Worm (Caenorhabditis elegans): ENCODE data around the gene ssp-33.
A peak's percentile ranks its signal among the peaks of the same experiment; 100 is the strongest.

The ssp-33 gene

ce11 chrV:14689060-14689750, 22.0 kb upstream of the ssp-33 start, which contains the start of gene gasr-8:
gasr-8 (plus strand) TSS chrV:14689110.
- TF ChIP-seq hmbx-1 (tag; optimal IDR thresholded peaks at IDR 0.05) (no peak), ama-1 (optimal IDR thresholded peaks at IDR 0.05) (no peak), tbx-11 (GFP tag; IDR thresholded peaks at IDR 0.05) (peak; percentile 73; the same call in 1 of the 2 replicates), scrt-1 (GFP tag; IDR thresholded peaks at IDR 0.05) (0 out of 2 replicates have a peak, but pooled peaks have one; percentile 72), B0310.2 (tag; optimal IDR thresholded peaks at IDR 0.05) (peak; percentile 43), ceh-36 (tag; optimal IDR thresholded peaks at IDR 0.05) (no peak), hmg-4 (GFP tag; optimal IDR thresholded peaks at IDR 0.05) (peak; percentile 26), tbx-37 (GFP tag; conservative IDR thresholded peaks at IDR 0.05) (peak; percentile 64), hnd-1 (tag; optimal IDR thresholded peaks at IDR 0.05) (peak; percentile 32), F13C5.2 (tag; optimal IDR thresholded peaks at IDR 0.05) (no peak), sea-1 (GFP tag; conservative IDR thresholded peaks at IDR 0.05) (peak; percentile 79), ceh-13 (GFP tag; optimal IDR thresholded peaks at IDR 0.05) (peak; percentile 58), pes-1 (GFP tag; IDR thresholded peaks at IDR 0.05) (peak; percentile 84), tra-4 (tag; optimal IDR thresholded peaks at IDR 0.05) (peak; percentile 40), flt-1 (GFP tag; IDR thresholded peaks at IDR 0.05) (peak; percentile 84), ets-7 (tag; optimal IDR thresholded peaks at IDR 0.05) (no peak), aly-1 (tag; optimal IDR thresholded peaks at IDR 0.05) (peak; percentile 57)

DNA sequence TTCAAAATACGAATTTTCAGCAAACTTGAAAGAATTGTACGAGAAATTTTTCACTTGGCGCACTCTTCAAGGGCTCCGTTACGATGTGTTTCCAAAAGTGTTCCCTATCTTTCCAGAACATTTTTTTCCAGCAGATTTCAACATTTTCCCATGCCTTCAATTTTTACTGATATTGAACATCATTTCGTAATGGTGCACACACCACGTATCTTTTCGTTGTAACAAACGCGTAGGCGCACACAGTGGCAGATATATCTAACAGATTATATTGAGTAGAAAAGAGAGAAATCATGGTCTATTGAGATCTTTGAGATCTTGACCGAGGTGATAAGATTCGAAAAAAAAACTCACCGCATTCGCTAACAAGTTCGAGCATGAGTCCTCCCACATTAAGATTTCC, 15.5 kb upstream of the ssp-33 start:
- TF ChIP-seq tbx-11 (GFP tag; IDR thresholded peaks at IDR 0.05): no peak
- TF ChIP-seq ceh-13 (GFP tag; optimal IDR thresholded peaks at IDR 0.05): no peak
- no peak for TF ChIP-seq ama-1 (optimal IDR thresholded peaks at IDR 0.05)
- no peak for TF ChIP-seq B0310.2 (tag; optimal IDR thresholded peaks at IDR 0.05)
- TF ChIP-seq ceh-36 (tag; optimal IDR thresholded peaks at IDR 0.05): no peak
- TF ChIP-seq tra-4 (tag; optimal IDR thresholded peaks at IDR 0.05): no peak
- TF ChIP-seq flt-1 (GFP tag; IDR thresholded peaks at IDR 0.05): no peak
- no peak for TF ChIP-seq hmg-4 (GFP tag; optimal IDR thresholded peaks at IDR 0.05)
- TF ChIP-seq hmbx-1 (tag; optimal IDR thresholded peaks at IDR 0.05): no peak
- no peak for TF ChIP-seq F13C5.2 (tag; optimal IDR thresholded peaks at IDR 0.05)
- TF ChIP-seq sea-1 (GFP tag; conservative IDR thresholded peaks at IDR 0.05): no peak
- TF ChIP-seq tbx-37 (GFP tag; conservative IDR thresholded peaks at IDR 0.05): no peak

- TF ChIP-seq ets-7 (tag; optimal IDR thresholded peaks at IDR 0.05) (peak; percentile 45), scrt-1 (GFP tag; IDR thresholded peaks at IDR 0.05) (no peak), F13C5.2 (tag; optimal IDR thresholded peaks at IDR 0.05) (peak; percentile 79), tbx-11 (GFP tag; IDR thresholded peaks at IDR 0.05) (0 out of 2 replicates have a peak, but pooled peaks have one; percentile 12), tra-4 (tag; optimal IDR thresholded peaks at IDR 0.05) (no peak), ceh-36 (tag; optimal IDR thresholded peaks at IDR 0.05) (no peak), aly-1 (tag; optimal IDR thresholded peaks at IDR 0.05) (peak; percentile 87), sea-1 (GFP tag; conservative IDR thresholded peaks at IDR 0.05) (no peak), flt-1 (GFP tag; IDR thresholded peaks at IDR 0.05) (no peak), ceh-13 (GFP tag; optimal IDR thresholded peaks at IDR 0.05) (no peak), hmg-4 (GFP tag; optimal IDR thresholded peaks at IDR 0.05) (peak; percentile 91), hnd-1 (tag; optimal IDR thresholded peaks at IDR 0.05) (no peak), tbx-37 (GFP tag; conservative IDR thresholded peaks at IDR 0.05) (0 out of 2 replicates have a peak, but pooled peaks have one; percentile 4), hmbx-1 (tag; optimal IDR thresholded peaks at IDR 0.05) (no peak), pes-1 (GFP tag; IDR thresholded peaks at IDR 0.05) (no peak; the same call in 1 of the 2 replicates), B0310.2 (tag; optimal IDR thresholded peaks at IDR 0.05) (no peak)
These were observed 14.4 kb upstream of the ssp-33 start, which contains the start of gene unc-112 for ce11 chrV:14696604-14697307. unc-112 (minus strand) TSS chrV:14696654.

DNA sequence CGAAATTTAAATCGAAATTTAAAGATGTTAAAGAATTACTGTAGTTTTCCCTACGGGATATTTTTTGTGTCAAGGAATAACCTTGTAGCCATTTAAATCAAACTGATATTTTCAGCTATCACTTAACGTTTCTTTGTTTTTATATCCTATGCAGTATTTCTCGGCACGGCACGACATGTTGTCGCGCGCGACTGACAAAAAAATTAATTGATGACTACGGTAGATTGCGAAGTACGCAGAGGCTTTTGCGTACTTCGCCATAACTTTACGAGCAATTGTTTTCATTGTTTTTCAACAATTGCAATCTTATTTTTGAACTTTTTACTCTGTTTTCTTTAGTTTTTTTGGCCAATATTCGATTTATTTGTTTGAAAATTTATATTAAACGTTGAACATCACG, 13.2 kb upstream of the ssp-33 start:
- TF ChIP-seq tbx-11 (GFP tag; IDR thresholded peaks at IDR 0.05): no peak

- TF ChIP-seq scrt-1 (GFP tag; IDR thresholded peaks at IDR 0.05): no peak
- TF ChIP-seq F13C5.2 (tag; optimal IDR thresholded peaks at IDR 0.05): no peak
- no peak for TF ChIP-seq hmg-4 (GFP tag; optimal IDR thresholded peaks at IDR 0.05)
- no peak for TF ChIP-seq hmbx-1 (tag; optimal IDR thresholded peaks at IDR 0.05)
These were observed 12.5 kb upstream of the ssp-33 start, which contains the start of gene set-5 for ce11 chrV:14698666-14699065. set-5 (plus strand) TSS chrV:14698966.

DNA sequence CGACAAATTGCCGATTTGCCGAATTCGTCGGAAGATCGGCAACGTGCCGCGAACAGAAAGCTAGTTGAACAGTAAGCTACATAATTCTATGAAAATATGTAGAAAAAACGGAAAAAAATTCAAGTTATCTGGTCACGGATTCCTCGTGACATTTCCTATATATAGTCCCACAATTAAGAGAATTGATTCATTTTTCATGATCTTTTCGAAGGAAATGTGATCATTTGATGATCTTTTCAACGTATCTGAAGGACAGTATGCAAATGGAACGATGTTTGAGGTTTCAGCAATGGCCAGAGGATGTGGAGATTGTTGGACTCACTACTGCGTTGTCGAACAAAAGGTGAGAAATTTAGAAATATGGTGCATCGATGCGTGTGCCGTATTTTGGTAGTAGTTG, 3.2 kb upstream of the ssp-33 start, which contains the start of gene R08A2.9:
R08A2.9 (plus strand) TSS at position 301 of the 400 bp plus-strand sequence.
- TF ChIP-seq hnd-1 (tag; optimal IDR thresholded peaks at IDR 0.05) (no peak), flt-1 (GFP tag; IDR thresholded peaks at IDR 0.05) (no peak), tbx-11 (GFP tag; IDR thresholded peaks at IDR 0.05) (no peak), ets-7 (tag; optimal IDR thresholded peaks at IDR 0.05) (no peak), hmg-4 (GFP tag; optimal IDR thresholded peaks at IDR 0.05) (no peak), pes-1 (GFP tag; IDR thresholded peaks at IDR 0.05) (no peak), scrt-1 (GFP tag; IDR thresholded peaks at IDR 0.05) (no peak), F13C5.2 (tag; optimal IDR thresholded peaks at IDR 0.05) (no peak), tbx-37 (GFP tag; conservative IDR thresholded peaks at IDR 0.05) (no peak), hmbx-1 (tag; optimal IDR thresholded peaks at IDR 0.05) (no peak), ceh-36 (tag; optimal IDR thresholded peaks at IDR 0.05) (no peak), B0310.2 (tag; optimal IDR thresholded peaks at IDR 0.05) (no peak)

- no peak for TF ChIP-seq ceh-13 (GFP tag; optimal IDR thresholded peaks at IDR 0.05)
- TF ChIP-seq tbx-37 (GFP tag; conservative IDR thresholded peaks at IDR 0.05): no peak
- no peak for TF ChIP-seq ets-7 (tag; optimal IDR thresholded peaks at IDR 0.05)
- no peak for TF ChIP-seq pes-1 (GFP tag; IDR thresholded peaks at IDR 0.05)
- no peak for TF ChIP-seq tbx-11 (GFP tag; IDR thresholded peaks at IDR 0.05)
- no peak for TF ChIP-seq aly-1 (tag; optimal IDR thresholded peaks at IDR 0.05)
- no peak for TF ChIP-seq scrt-1 (GFP tag; IDR thresholded peaks at IDR 0.05)
- TF ChIP-seq tra-4 (tag; optimal IDR thresholded peaks at IDR 0.05): no peak
- no peak for TF ChIP-seq sea-1 (GFP tag; conservative IDR thresholded peaks at IDR 0.05)
- no peak for TF ChIP-seq ceh-36 (tag; optimal IDR thresholded peaks at IDR 0.05)
- TF ChIP-seq flt-1 (GFP tag; IDR thresholded peaks at IDR 0.05): no peak
- TF ChIP-seq ama-1 (optimal IDR thresholded peaks at IDR 0.05): no peak
- TF ChIP-seq F13C5.2 (tag; optimal IDR thresholded peaks at IDR 0.05): no peak
- TF ChIP-seq hmbx-1 (tag; optimal IDR thresholded peaks at IDR 0.05): no peak
- TF ChIP-seq hmg-4 (GFP tag; optimal IDR thresholded peaks at IDR 0.05): no peak
These were observed 1.1 kb downstream of the ssp-33 start, which contains the start of gene R08A2.5 for ce11 chrV:14712316-14712715. R08A2.5 (plus strand) TSS chrV:14712616.

Measured in whole organism, early embryonic.